Worm (Caenorhabditis elegans) whole organism, midembryonic: Measurements from ENCODE around the gene K02F6.5.
"Not testable (repeated sequence)": the region's sequence is repeated elsewhere in the genome, so short reads cannot be mapped to it uniquely, and the experiment has no call there.

Experiments
- T22C8.4 ChIP-seq: fragments of 200-800 bp; sonication (Bioruptor generic); IDR thresholded peaks from 2 replicates; pipeline ENCODE4 v1.3.6; 2022; ENCODE audit warnings: missing genetic modification characterization, missing compliant biosample characterization
- cog-1 ChIP-seq: sonication (generic microtip); optimal IDR thresholded peaks from 2 replicates; lab custom pipeline; 2016; ENCODE audit warnings: missing genetic modification characterization, missing compliant biosample characterization
- flt-1 ChIP-seq: fragments of 200-800 bp; sonication (Bioruptor generic); IDR thresholded peaks from 2 replicates; pipeline ENCODE4 v1.3.6; 2022; ENCODE audit warnings: missing genetic modification characterization, missing compliant biosample characterization
- klf-2 ChIP-seq: fragments of 200-800 bp; sonication (Bioruptor generic); conservative IDR thresholded peaks from 2 replicates; pipeline ENCODE4 v1.3.6; 2022; ENCODE audit warnings: missing genetic modification reagents, missing genetic modification characterization, missing compliant biosample characterization
- med-1 ChIP-seq: sonication (generic microtip); optimal IDR thresholded peaks from 2 replicates; lab custom pipeline; 2017; ENCODE audit warnings: missing genetic modification characterization, mild to moderate bottlenecking, missing compliant biosample characterization, antibody characterized with exemption, missing genetic modification reagents; ENCODE audit not compliant: insufficient read depth
- ref-1 ChIP-seq: fragments of 200-800 bp; sonication (Bioruptor generic); conservative IDR thresholded peaks from 2 replicates; pipeline ENCODE4 v1.3.6; 2022; ENCODE audit warnings: missing genetic modification reagents, missing genetic modification characterization, missing compliant biosample characterization
- tab-1 ChIP-seq: fragments of 200-800 bp; sonication (Bioruptor generic); IDR thresholded peaks from 2 replicates; pipeline ENCODE4 v1.3.6; 2022; ENCODE audit warnings: missing genetic modification characterization, missing compliant biosample characterization
- ztf-23 ChIP-seq: fragments of 200-800 bp; sonication (Bioruptor generic); IDR thresholded peaks from 2 replicates; pipeline ENCODE4 v1.3.6; 2022; ENCODE audit warnings: missing genetic modification reagents, missing genetic modification characterization, missing compliant biosample characterization
- ztf-29 ChIP-seq: fragments of 200-800 bp; sonication (Bioruptor generic); IDR thresholded peaks from 2 replicates; pipeline ENCODE4 v1.3.6; 2022; ENCODE audit warnings: missing genetic modification reagents, missing genetic modification characterization, missing compliant biosample characterization

The K02F6.5 gene

DNA sequence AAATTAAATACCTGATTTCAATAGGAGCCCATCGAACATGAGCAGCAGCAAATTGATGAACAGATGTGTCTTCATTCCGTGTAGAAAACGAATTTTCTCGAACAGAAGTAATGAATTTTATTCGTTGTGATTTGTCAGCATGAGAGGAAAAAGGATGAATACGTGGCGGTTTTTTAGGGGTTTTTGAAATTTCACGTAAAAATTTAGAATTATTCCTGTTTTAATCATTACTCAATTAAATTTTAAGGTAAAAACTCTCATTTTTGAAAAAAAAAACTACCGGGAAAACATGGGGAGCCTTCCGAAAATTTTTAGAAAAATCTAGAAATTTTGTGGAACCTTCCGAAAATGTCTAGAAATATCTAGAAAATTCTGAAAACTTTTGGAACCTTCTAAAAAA is 3.2 kb downstream of the K02F6.5 start, which contains the start of gene K02F6.7:
Gene K02F6.7 (minus strand): TSS at position 101 of the 400 bp plus-strand sequence.
- no peak for TF ChIP-seq ztf-23 (GFP tag; lab: Robert Waterston, UW)
- no peak for TF ChIP-seq flt-1

DNA sequence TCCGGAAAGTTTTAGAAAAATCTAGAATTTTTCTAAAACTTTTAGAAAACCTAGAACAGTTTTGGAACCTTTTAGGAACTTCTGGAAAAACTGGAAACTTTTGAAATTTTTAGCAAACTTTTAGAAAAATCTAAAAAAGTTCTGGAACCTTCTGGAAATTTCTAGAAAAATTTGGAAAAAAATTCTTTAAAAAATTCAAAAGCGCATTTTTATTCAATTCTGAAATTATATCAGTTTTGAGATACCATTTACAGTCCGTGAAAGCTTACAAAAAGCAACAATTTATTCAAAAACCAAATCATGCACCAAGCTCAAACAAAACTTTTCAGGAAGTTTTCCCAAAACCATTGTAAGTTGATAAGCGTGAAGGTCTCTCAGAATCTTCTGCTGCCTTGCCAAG is 3.6 kb downstream of the K02F6.5 start, which contains the start of gene K02F6.4:
Gene K02F6.4 (plus strand): TSS at position 301 of the 400 bp plus-strand sequence.
- TF ChIP-seq med-1 (no peak), tab-1 (no peak), cog-1 (tag; lab: Kevin White, UChicago) (no peak), ref-1 (GFP tag; lab: Robert Waterston, UW) (no peak), flt-1 (no peak), ztf-23 (GFP tag; lab: Robert Waterston, UW) (no peak), klf-2 (GFP tag; lab: Robert Waterston, UW) (no peak), T22C8.4 (GFP tag; lab: Robert Waterston, UW) (no peak), ztf-29 (GFP tag; lab: Robert Waterston, UW) (no peak)

DNA sequence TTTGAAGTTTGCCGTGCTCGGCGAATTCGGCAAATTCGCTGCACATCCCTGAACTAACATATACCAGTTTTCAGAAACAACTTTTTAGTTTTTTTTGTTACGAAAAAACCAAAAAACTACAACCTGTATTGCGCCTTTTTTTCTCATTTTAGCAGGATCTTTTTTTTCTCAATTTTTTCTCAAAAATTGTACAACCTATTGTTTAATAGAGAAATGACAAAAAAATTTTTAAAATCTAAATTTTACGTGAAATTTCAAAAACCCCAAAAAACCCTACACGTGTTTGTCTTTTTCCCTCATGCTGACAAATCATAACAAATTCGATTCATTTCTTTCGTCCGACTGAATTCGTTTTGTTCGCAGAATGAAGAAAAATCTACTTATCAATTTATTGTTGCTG is 11.4 kb downstream of the K02F6.5 start, which contains the start of gene K02F6.3:
Gene K02F6.3 (plus strand): TSS at position 301 of the 400 bp plus-strand sequence.
- TF ChIP-seq ref-1 (GFP tag; lab: Robert Waterston, UW) (no peak), ztf-23 (GFP tag; lab: Robert Waterston, UW) (no peak), flt-1 (no peak), ztf-29 (GFP tag; lab: Robert Waterston, UW) (no peak), tab-1 (no peak), klf-2 (GFP tag; lab: Robert Waterston, UW) (no peak), med-1 (no peak), T22C8.4 (GFP tag; lab: Robert Waterston, UW) (no peak), cog-1 (tag; lab: Kevin White, UChicago) (no peak)

DNA sequence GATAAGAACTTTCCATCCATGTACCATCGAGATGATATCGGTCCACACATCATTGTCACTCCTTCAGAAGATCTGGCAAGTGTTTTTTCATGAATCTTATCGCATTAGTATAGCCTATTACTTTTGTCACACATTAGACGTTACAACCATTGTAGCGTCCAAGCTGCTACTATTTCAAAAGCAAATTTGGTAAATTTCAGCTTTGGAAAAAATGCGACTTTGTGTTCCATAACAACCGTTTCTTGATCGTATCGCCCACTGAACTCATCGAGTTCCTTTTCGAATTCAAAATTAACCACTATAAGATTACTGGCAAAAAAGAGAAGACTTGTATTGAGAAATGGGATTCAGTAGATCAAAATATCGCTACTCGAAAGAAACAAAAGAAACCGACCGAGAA is 18.5 kb downstream of the K02F6.5 start:
- TF ChIP-seq ref-1 (GFP tag; lab: Robert Waterston, UW): no peak
- no peak for TF ChIP-seq flt-1
- no peak for TF ChIP-seq tab-1
- no peak for TF ChIP-seq med-1
- TF ChIP-seq T22C8.4 (GFP tag; lab: Robert Waterston, UW): no peak
- TF ChIP-seq klf-2 (GFP tag; lab: Robert Waterston, UW): no peak
- no peak for TF ChIP-seq ztf-29 (GFP tag; lab: Robert Waterston, UW)
- no peak for TF ChIP-seq cog-1 (tag; lab: Kevin White, UChicago)
- no peak for TF ChIP-seq ztf-23 (GFP tag; lab: Robert Waterston, UW)

DNA sequence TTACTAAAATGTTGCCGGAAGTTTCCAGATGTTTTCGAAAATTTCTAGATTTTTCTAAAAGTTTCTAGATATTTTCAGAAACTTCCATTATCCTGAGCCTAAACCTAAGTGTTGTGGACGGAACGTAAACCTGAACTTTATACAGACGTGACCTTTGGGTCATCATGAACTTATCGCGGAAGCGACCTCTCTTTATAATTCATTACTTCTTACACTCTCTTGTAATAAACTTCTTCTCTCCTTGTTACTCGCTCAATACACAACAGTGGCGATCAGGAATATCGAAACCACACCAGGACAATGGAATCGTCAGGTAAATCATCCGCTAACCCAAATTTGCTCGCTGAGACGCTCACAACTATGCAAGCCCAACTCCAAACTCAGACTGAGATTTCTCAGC is 19.1 kb downstream of the K02F6.5 start, which contains the start of gene K02F6.1:
Gene K02F6.1 (plus strand): TSS at position 301 of the 400 bp plus-strand sequence.
- TF ChIP-seq cog-1 (tag; lab: Kevin White, UChicago); ztf-23 (GFP tag; lab: Robert Waterston, UW); flt-1: not testable (repeated sequence)

DNA sequence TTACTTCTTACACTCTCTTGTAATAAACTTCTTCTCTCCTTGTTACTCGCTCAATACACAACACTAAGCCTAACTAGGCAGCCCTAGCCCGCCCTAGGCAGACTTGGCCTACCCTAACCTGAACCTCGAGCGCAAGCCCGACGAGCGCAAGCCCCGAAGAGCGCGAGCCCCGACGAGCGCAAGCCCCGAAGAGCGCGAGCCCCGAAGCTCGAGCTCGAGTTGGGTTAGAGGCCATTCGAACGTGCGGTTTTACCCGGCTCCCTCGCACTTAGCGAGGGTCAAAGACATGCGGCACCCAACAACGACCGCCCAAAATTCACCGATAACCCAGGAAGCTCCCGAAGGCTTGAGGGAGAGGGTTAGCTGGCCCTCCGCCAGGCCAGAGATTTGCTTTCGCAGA is 21.8 kb downstream of the K02F6.5 start:
- TF ChIP-seq ztf-29 (GFP tag; lab: Robert Waterston, UW) (peak; percentile 33; the same call in 1 of the 2 replicates), flt-1 (peak; percentile 39; the same call in 1 of the 2 replicates)

DNA sequence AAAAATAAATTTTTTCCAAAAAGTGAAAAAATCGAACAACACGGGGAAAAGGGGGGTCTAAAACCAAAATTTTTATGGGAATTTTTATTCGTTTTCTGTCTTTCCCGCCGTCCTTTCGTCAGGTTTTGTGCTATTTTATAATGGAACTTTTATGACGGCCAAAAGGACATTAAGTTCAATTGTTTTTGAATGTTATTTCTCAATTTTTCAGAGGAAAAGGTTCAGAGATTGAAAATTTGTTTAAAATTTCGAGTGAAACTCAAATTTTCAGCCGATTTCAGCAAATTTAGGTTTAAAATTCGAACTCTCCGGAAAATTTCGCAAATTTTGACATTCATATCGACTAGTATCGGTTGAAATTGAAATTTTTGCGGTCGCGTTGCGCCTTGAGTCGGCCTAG is 29.4 kb downstream of the K02F6.5 start, which contains the start of gene nep-18:
Gene nep-18 (minus strand): TSS at position 101 of the 400 bp plus-strand sequence.
- no peak for TF ChIP-seq ref-1 (GFP tag; lab: Robert Waterston, UW)
- TF ChIP-seq klf-2 (GFP tag; lab: Robert Waterston, UW): no peak
- TF ChIP-seq ztf-23 (GFP tag; lab: Robert Waterston, UW): no peak
- no peak for TF ChIP-seq cog-1 (tag; lab: Kevin White, UChicago)
- TF ChIP-seq ztf-29 (GFP tag; lab: Robert Waterston, UW): no peak
- no peak for TF ChIP-seq flt-1
- no peak for TF ChIP-seq med-1
- TF ChIP-seq T22C8.4 (GFP tag; lab: Robert Waterston, UW): no peak
- TF ChIP-seq tab-1: no peak

DNA sequence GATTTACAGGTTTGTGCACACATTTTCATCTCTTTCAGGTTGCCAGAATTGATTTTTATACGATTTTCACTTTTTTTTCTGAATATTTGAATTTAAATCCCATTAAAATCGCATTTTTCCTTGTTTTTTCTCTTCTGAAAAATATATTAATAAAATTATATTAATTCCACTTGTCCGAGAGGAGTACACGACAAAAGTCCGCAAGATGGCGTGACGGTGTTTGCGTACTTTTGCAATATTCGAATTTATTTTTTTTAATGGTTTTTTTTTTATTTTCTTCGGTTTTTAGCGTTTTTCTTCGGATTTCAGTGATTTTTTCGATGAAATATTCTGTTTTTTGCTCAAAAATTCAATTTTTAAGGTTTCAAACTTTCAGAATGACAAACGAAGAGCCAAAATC is 30.3 kb downstream of the K02F6.5 start, which contains the start of gene usp-39:
Gene usp-39 (plus strand): TSS at position 377 of the 400 bp plus-strand sequence.
- TF ChIP-seq cog-1 (tag; lab: Kevin White, UChicago) (peak; percentile 49), med-1 (no peak)

DNA sequence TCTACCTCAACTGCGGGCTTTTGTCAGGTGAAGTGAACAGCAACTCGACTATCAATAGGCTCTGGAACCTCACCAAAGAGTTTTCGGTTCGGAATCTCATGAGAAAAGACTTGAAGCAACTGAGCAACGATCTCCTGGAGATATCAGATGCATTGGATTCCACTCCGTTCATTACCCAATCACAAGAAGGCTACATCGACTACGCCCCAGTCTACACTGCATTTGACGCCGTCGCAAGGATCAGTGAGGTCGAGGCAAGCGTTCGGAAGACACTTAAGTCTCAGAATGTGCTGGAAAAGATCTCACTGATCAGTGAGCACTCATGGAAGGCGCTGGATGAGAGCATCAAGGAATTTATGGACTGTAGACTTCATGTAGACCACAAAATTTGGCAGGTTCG is 43.7 kb downstream of the K02F6.5 start:
- no peak for TF ChIP-seq T22C8.4 (GFP tag; lab: Robert Waterston, UW)
- TF ChIP-seq med-1: no peak
- TF ChIP-seq klf-2 (GFP tag; lab: Robert Waterston, UW): no peak
- TF ChIP-seq flt-1: no peak
- no peak for TF ChIP-seq cog-1 (tag; lab: Kevin White, UChicago)
- no peak for TF ChIP-seq ref-1 (GFP tag; lab: Robert Waterston, UW)
- no peak for TF ChIP-seq ztf-29 (GFP tag; lab: Robert Waterston, UW)
- TF ChIP-seq ztf-23 (GFP tag; lab: Robert Waterston, UW): no peak
- no peak for TF ChIP-seq tab-1

DNA sequence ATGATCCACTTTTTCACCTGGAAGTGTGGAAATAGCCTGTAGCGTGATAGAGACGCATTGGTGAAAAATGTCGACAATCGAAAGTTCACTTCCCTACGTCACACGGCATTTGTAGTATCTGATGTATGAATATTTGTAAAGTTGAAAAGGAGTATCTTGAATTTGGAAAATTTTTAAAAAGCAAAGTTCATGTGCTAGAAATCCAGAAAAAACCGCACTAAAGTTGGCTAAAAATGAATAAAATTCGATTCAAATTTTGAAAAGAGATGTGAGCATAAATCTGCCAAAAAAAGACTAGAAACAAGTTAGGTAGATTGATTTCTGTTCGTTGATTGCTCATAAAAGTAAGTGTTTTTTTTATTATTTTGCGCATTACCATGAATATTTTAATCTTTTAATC is 48.5 kb downstream of the K02F6.5 start, which contains the start of gene sri-74:
Gene sri-74 (minus strand): TSS at position 101 of the 400 bp plus-strand sequence.
- no peak for TF ChIP-seq flt-1
- no peak for TF ChIP-seq ztf-23 (GFP tag; lab: Robert Waterston, UW)
- no peak for TF ChIP-seq ztf-29 (GFP tag; lab: Robert Waterston, UW)
- TF ChIP-seq cog-1 (tag; lab: Kevin White, UChicago): no peak
- TF ChIP-seq tab-1: no peak
- no peak for TF ChIP-seq ref-1 (GFP tag; lab: Robert Waterston, UW)
- TF ChIP-seq med-1: no peak

DNA sequence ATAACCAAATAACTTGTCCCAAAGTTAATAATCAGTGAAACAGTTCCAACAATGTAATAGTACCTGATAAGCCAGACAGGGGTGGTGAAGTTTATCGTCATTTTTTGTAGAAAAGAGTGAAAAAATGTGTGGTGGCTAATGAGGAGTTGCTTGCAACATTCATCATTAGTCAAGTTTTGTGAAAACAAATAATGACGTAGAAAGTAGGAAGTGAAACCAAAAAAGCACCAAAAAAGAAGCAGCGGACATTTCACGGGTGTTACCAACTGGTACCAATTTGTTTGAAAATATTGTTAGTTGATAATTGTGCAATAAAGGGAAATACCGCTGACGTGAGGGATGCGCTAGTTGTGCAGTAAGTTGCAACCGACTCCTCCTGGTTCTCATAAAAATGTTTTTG is 50.9 kb downstream of the K02F6.5 start, which contains the start of gene sri-36:
Gene sri-36 (minus strand): TSS at position 101 of the 400 bp plus-strand sequence.
- no peak for TF ChIP-seq tab-1
- TF ChIP-seq ztf-23 (GFP tag; lab: Robert Waterston, UW): no peak
- no peak for TF ChIP-seq T22C8.4 (GFP tag; lab: Robert Waterston, UW)
- no peak for TF ChIP-seq cog-1 (tag; lab: Kevin White, UChicago)
- TF ChIP-seq flt-1: no peak
- no peak for TF ChIP-seq med-1
- no peak for TF ChIP-seq klf-2 (GFP tag; lab: Robert Waterston, UW)
- no peak for TF ChIP-seq ztf-29 (GFP tag; lab: Robert Waterston, UW)
- no peak for TF ChIP-seq ref-1 (GFP tag; lab: Robert Waterston, UW)
